Worm (Caenorhabditis elegans): Measurements from ENCODE around the gene F13H6.5.

- no peak for TF ChIP-seq sea-2 (GFP tag; IDR thresholded peaks at IDR 0.05)
- no peak for TF ChIP-seq sptf-2 (GFP tag; optimal IDR thresholded peaks at IDR 0.05)
- TF ChIP-seq F57C9.4 (tag; optimal IDR thresholded peaks at IDR 0.05) = no peak
- no peak for TF ChIP-seq ama-1 (optimal IDR thresholded peaks at IDR 0.05)
- no peak for TF ChIP-seq ama-1 (GFP tag; optimal IDR thresholded peaks at IDR 0.05)
- TF ChIP-seq Y79H2A.3 (GFP tag; conservative IDR thresholded peaks at IDR 0.05) = no peak
- no peak for TF ChIP-seq mes-4 (tag; optimal IDR thresholded peaks at IDR 0.05)
- TF ChIP-seq C17E4.6 (GFP tag; IDR thresholded peaks at IDR 0.05) = no peak
- no peak for TF ChIP-seq ztf-6 (GFP tag; IDR thresholded peaks at IDR 0.05)
- TF ChIP-seq dox-1 (GFP tag; IDR thresholded peaks at IDR 0.05) = no peak
- TF ChIP-seq ceh-58 (GFP tag; IDR thresholded peaks at IDR 0.05) = no peak
These were observed 36.4 kb upstream of the F13H6.5 start for ce11 chrV:6411161-6411560.

All from whole organism, young adult.